Fruit fly (Drosophila melanogaster): ENCODE measurements around the gene Gr22c.

Gene Gr22c

dm6 chr2L:1748410-1748809, 43.2 kb downstream of the Gr22c start:
- TF ChIP-seq CTCF (optimal IDR thresholded peaks at IDR 0.05), result no peak
- TF ChIP-seq CG8478 (optimal IDR thresholded peaks at IDR 0.05), result no peak

dm6 chr2L:1743800-1744199, 47.8 kb downstream of the Gr22c start:
- TF ChIP-seq CTCF (optimal IDR thresholded peaks at IDR 0.05), result no peak
- TF ChIP-seq CG8478 (optimal IDR thresholded peaks at IDR 0.05), result no peak

All from S2 (cell line).